Worm (Caenorhabditis elegans): ENCODE data around the gene immt-2.

immt-2 gene

DNA sequence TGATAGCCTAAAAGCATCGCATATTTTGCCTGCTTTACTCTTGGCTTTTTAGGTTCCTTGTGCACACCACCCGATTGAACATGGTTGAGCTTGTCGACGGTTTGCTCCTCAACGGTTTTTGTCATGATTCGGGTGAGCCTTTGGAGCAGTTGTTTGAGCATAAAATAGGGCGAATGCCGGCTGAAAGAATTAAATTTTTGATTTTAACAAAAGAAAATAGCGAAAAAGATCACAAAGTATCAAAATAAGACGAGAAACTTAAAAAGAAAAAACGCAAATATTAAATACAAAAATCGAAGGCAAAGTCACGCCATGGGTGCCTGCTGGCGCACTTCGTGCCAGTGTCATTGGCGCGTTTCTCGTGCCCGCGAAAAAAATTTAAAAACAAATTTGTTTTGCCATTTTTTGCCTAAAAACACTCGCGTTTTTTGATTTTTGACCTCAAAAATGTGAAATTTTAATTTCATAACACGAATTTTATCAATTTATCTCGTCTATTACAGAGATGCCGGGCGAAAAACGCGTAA is 5.8 kb downstream of the immt-2 start, which contains the start of the genes ctps-1 and pus-1 (continued):
- no peak for TF ChIP-seq chd-7 (tag; optimal IDR thresholded peaks at IDR 0.05)
- no peak for TF ChIP-seq fkh-3 (tag; optimal IDR thresholded peaks at IDR 0.05)
- no peak for TF ChIP-seq T26A5.8 (tag; optimal IDR thresholded peaks at IDR 0.05)
- TF ChIP-seq F57A8.1 (GFP tag; optimal IDR thresholded peaks at IDR 0.05) = no peak
- no peak for TF ChIP-seq hrde-1 (tag; optimal IDR thresholded peaks at IDR 0.05; ENCODE audit: borderline replicate concordance)
- TF ChIP-seq akir-1 (GFP tag; optimal IDR thresholded peaks at IDR 0.05) = no peak
- TF ChIP-seq mel-28 (tag; optimal IDR thresholded peaks at IDR 0.05; ENCODE audit: borderline replicate concordance) = no peak
- TF ChIP-seq cebp-1 (GFP tag; IDR thresholded peaks at IDR 0.05) = no peak
- peak; percentile 72 for TF ChIP-seq cebp-1 (tag; optimal IDR thresholded peaks at IDR 0.05)
- TF ChIP-seq athp-1 (tag; optimal IDR thresholded peaks at IDR 0.05) = no peak
- no peak for TF ChIP-seq rpc-1 (optimal IDR thresholded peaks at IDR 0.05)
- no peak for TF ChIP-seq rpc-1 (tag; optimal IDR thresholded peaks at IDR 0.05)
- TF ChIP-seq K11D2.4 (GFP tag; IDR thresholded peaks at IDR 0.05) = 0 out of 2 replicates have a peak, but pooled peaks have one; percentile 22
- TF ChIP-seq hsf-1 (GFP tag; IDR thresholded peaks at IDR 0.05) = no peak
- TF ChIP-seq dox-1 (GFP tag; IDR thresholded peaks at IDR 0.05) = peak; percentile 70
- peak; percentile 23; the same call in 1 of the 2 replicates for TF ChIP-seq hmg-1.2 (GFP tag; IDR thresholded peaks at IDR 0.05)
- no peak for TF ChIP-seq ztf-3 (GFP tag; optimal IDR thresholded peaks at IDR 0.05)
- TF ChIP-seq attf-5 (GFP tag; optimal IDR thresholded peaks at IDR 0.05) = peak; percentile 8
- TF ChIP-seq snpc-1.1 (tag; optimal IDR thresholded peaks at IDR 0.05; ENCODE audit: insufficient read depth) = peak; percentile 63
- peak; percentile 90 for TF ChIP-seq madf-6 (GFP tag; IDR thresholded peaks at IDR 0.05)
- no peak for TF ChIP-seq C06A6.2 (GFP tag; conservative IDR thresholded peaks at IDR 0.05)
- TF ChIP-seq ama-1 (optimal IDR thresholded peaks at IDR 0.05) = no peak
- no peak for TF ChIP-seq ama-1 (GFP tag; optimal IDR thresholded peaks at IDR 0.05)
- TF ChIP-seq unc-62 (GFP tag; optimal IDR thresholded peaks at IDR 0.05) = no peak
- no peak for TF ChIP-seq hlh-12 (tag; optimal IDR thresholded peaks at IDR 0.05)
- TF ChIP-seq attf-6 (GFP tag; IDR thresholded peaks at IDR 0.05) = peak; percentile 85
- TF ChIP-seq cebp-2 (GFP tag; IDR thresholded peaks at IDR 0.05) = no peak
- TF ChIP-seq pha-4 (tag; optimal IDR thresholded peaks at IDR 0.05) = no peak
- TF ChIP-seq nfyb-1 (GFP tag; IDR thresholded peaks at IDR 0.05) = 0 out of 2 replicates have a peak, but pooled peaks have one; percentile 40
- no peak for TF ChIP-seq hlh-26 (GFP tag; conservative IDR thresholded peaks at IDR 0.05)
- no peak for TF ChIP-seq F37B4.10 (GFP tag; IDR thresholded peaks at IDR 0.05)
- TF ChIP-seq aptf-2 (GFP tag; conservative IDR thresholded peaks at IDR 0.05) = no peak
- TF ChIP-seq aptf-3 (GFP tag; IDR thresholded peaks at IDR 0.05) = no peak
- TF ChIP-seq Y53F4B.3 (GFP tag; IDR thresholded peaks at IDR 0.05) = no peak
- TF ChIP-seq madf-8 (GFP tag; conservative IDR thresholded peaks at IDR 0.05) = peak; percentile 71
- no peak for TF ChIP-seq ceh-79 (tag; optimal IDR thresholded peaks at IDR 0.05)
- TF ChIP-seq ceh-100 (GFP tag; IDR thresholded peaks at IDR 0.05) = 0 out of 2 replicates have a peak, but pooled peaks have one; percentile 21
- peak; percentile 61 for TF ChIP-seq B0336.3 (GFP tag; IDR thresholded peaks at IDR 0.05)
- 0 out of 2 replicates have a peak, but pooled peaks have one; percentile 41 for TF ChIP-seq lir-1 (GFP tag; conservative IDR thresholded peaks at IDR 0.05)
- no peak for TF ChIP-seq Y95B8A.8 (GFP tag; IDR thresholded peaks at IDR 0.05)
- TF ChIP-seq gei-17 (GFP tag; optimal IDR thresholded peaks at IDR 0.05) = no peak
- TF ChIP-seq attf-3 (GFP tag; conservative IDR thresholded peaks at IDR 0.05) = no peak
- peak; percentile 45; the same call in 1 of the 2 replicates for TF ChIP-seq hmg-20 (GFP tag; IDR thresholded peaks at IDR 0.05)
- peak; percentile 39 for TF ChIP-seq tbp1 (GFP tag; optimal IDR thresholded peaks at IDR 0.05)
- no peak for TF ChIP-seq somi-1 (GFP tag; optimal IDR thresholded peaks at IDR 0.05)
- no peak for TF ChIP-seq nhr-80 (tag; optimal IDR thresholded peaks at IDR 0.05)
- no peak for TF ChIP-seq F57C9.4 (tag; optimal IDR thresholded peaks at IDR 0.05)
- TF ChIP-seq snpc-1.3 (tag; optimal IDR thresholded peaks at IDR 0.05; ENCODE audit: insufficient read depth) = no peak
- peak; percentile 16 for TF ChIP-seq tlf-1 (GFP tag; optimal IDR thresholded peaks at IDR 0.05)
- TF ChIP-seq zim-3 (tag; optimal IDR thresholded peaks at IDR 0.05) = no peak
